Fruit fly (Drosophila melanogaster) whole organism, prepupa: Measurements from ENCODE around the gene Sse.

ENCODE experiments used
- Blimp-1 ChIP-seq: fragments of 200-800 bp; sonication (Bioruptor generic); optimal IDR thresholded peaks from 3 replicates; lab custom pipeline; 2017; ENCODE audit warnings: missing biosample characterization, missing genetic modification characterization, mild to moderate bottlenecking, moderate library complexity, missing genetic modification reagents
- CG10631 ChIP-seq: fragments of 200-800 bp; sonication (Bioruptor generic); optimal IDR thresholded peaks from 2 replicates; lab custom pipeline; 2016; ENCODE audit warnings: missing biosample characterization, missing genetic modification characterization
- CG10669 ChIP-seq: fragments of 200-800 bp; sonication (Bioruptor generic); optimal IDR thresholded peaks from 3 replicates; lab custom pipeline; 2018; ENCODE audit warnings: missing biosample characterization, mild to moderate bottlenecking, missing genetic modification characterization, moderate library complexity
- CG11294 ChIP-seq: fragments of 200-800 bp; sonication (Bioruptor generic); IDR thresholded peaks from 2 replicates; pipeline ENCODE4 v1.3.6; 2022; ENCODE audit warnings: missing biosample characterization, missing genetic modification characterization
- CG11762 ChIP-seq: fragments of 200-800 bp; sonication (Bioruptor generic); optimal IDR thresholded peaks from 3 replicates; lab custom pipeline; 2016; ENCODE audit warnings: missing biosample characterization, missing genetic modification characterization; ENCODE audit not compliant: insufficient read depth
- CG11902 ChIP-seq: fragments of 200-800 bp; sonication (Bioruptor generic); optimal IDR thresholded peaks from 3 replicates; lab custom pipeline; 2016; ENCODE audit warnings: missing biosample characterization, missing genetic modification characterization
- CG15336 ChIP-seq: fragments of 200-800 bp; sonication (Bioruptor generic); IDR thresholded peaks from 2 replicates; pipeline ENCODE4 v1.3.6; 2022; ENCODE audit warnings: missing biosample characterization, missing genetic modification characterization
- CG1621 ChIP-seq: fragments of 200-800 bp; sonication (Bioruptor generic); optimal IDR thresholded peaks from 3 replicates; lab custom pipeline; 2018; ENCODE audit warnings: missing biosample characterization, mild to moderate bottlenecking, missing genetic modification characterization
- CG16779 ChIP-seq: fragments of 200-800 bp; sonication (Bioruptor generic); optimal IDR thresholded peaks from 3 replicates; lab custom pipeline; 2017; ENCODE audit warnings: missing biosample characterization, mild to moderate bottlenecking, missing genetic modification characterization
- CG3032 ChIP-seq: fragments of 200-800 bp; optimal IDR thresholded peaks from 2 replicates; lab custom pipeline; 2019; ENCODE audit warnings: missing biosample characterization, mild to moderate bottlenecking, missing genetic modification characterization, moderate library complexity
- CG31627 ChIP-seq: fragments of 200-800 bp; sonication (Bioruptor generic); optimal IDR thresholded peaks from 3 replicates; lab custom pipeline; 2016; ENCODE audit warnings: missing biosample characterization, missing genetic modification characterization
- CG32006 ChIP-seq: fragments of 200-800 bp; sonication (Bioruptor generic); optimal IDR thresholded peaks from 3 replicates; lab custom pipeline; 2017; ENCODE audit warnings: missing biosample characterization, mild to moderate bottlenecking, missing genetic modification characterization
- CG34406 ChIP-seq: fragments of 200-800 bp; sonication (Bioruptor generic); optimal IDR thresholded peaks from 3 replicates; lab custom pipeline; 2016; ENCODE audit warnings: missing biosample characterization, missing genetic modification characterization
- CG3919 ChIP-seq: fragments of 200-800 bp; sonication (Bioruptor generic); optimal IDR thresholded peaks from 3 replicates; lab custom pipeline; 2016; ENCODE audit warnings: missing biosample characterization, missing genetic modification characterization
- CG4318 ChIP-seq: fragments of 200-800 bp; sonication (Bioruptor generic); optimal IDR thresholded peaks from 3 replicates; lab custom pipeline; 2017; ENCODE audit warnings: missing biosample characterization, mild to moderate bottlenecking, missing genetic modification characterization
- CG6792 ChIP-seq: fragments of 200-800 bp; sonication (Bioruptor generic); optimal IDR thresholded peaks from 3 replicates; lab custom pipeline; 2016; ENCODE audit warnings: missing biosample characterization, missing genetic modification characterization
- CG6808 ChIP-seq: fragments of 200-800 bp; sonication (Bioruptor generic); optimal IDR thresholded peaks from 3 replicates; lab custom pipeline; 2017; ENCODE audit warnings: missing biosample characterization, missing genetic modification characterization, mild to moderate bottlenecking, moderate library complexity, missing genetic modification reagents
- CG7368 ChIP-seq: fragments of 200-800 bp; sonication (Bioruptor generic); optimal IDR thresholded peaks from 3 replicates; lab custom pipeline; 2016; ENCODE audit warnings: missing biosample characterization, missing genetic modification characterization
- CG8119 ChIP-seq: fragments of 200-800 bp; sonication (Bioruptor generic); IDR thresholded peaks from 3 replicates; pipeline ENCODE4 v1.3.6; 2022; ENCODE audit warnings: missing biosample characterization, missing genetic modification characterization
- CG8632 ChIP-seq: fragments of 200-800 bp; sonication (Bioruptor generic); optimal IDR thresholded peaks from 3 replicates; lab custom pipeline; 2016; ENCODE audit warnings: missing biosample characterization, missing genetic modification characterization
- CG9139 ChIP-seq: fragments of 200-800 bp; sonication (Bioruptor generic); optimal IDR thresholded peaks from 3 replicates; lab custom pipeline; 2017; ENCODE audit warnings: missing biosample characterization, mild to moderate bottlenecking, missing genetic modification characterization
- Eip75B ChIP-seq: fragments of 200-800 bp; sonication (Bioruptor generic); optimal IDR thresholded peaks from 3 replicates; lab custom pipeline; 2016; ENCODE audit warnings: missing biosample characterization, missing genetic modification characterization
- Eip78C ChIP-seq: fragments of 200-800 bp; sonication (Bioruptor generic); peaks from one replicate; lab custom pipeline; 2016; ENCODE audit warnings: missing biosample characterization, missing genetic modification characterization
- Ets21C ChIP-seq: fragments of 200-800 bp; sonication (Bioruptor generic); optimal IDR thresholded peaks from 3 replicates; lab custom pipeline; 2016; ENCODE audit warnings: missing biosample characterization, missing genetic modification characterization
- Ets96B ChIP-seq: fragments of 200-800 bp; optimal IDR thresholded peaks from 2 replicates; lab custom pipeline; 2019; ENCODE audit warnings: missing biosample characterization, mild to moderate bottlenecking, missing genetic modification characterization, moderate library complexity
- Gug ChIP-seq: fragments of 200-800 bp; sonication (Bioruptor generic); IDR thresholded peaks from 2 replicates; pipeline ENCODE4 v1.3.6; 2022; ENCODE audit warnings: missing biosample characterization, missing genetic modification characterization
- Hr38 ChIP-seq: sonication (Bioruptor generic); optimal IDR thresholded peaks from 2 replicates; lab custom pipeline; 2016; ENCODE audit warnings: missing biosample characterization, missing genetic modification characterization
- Hr4 ChIP-seq: fragments of 200-800 bp; sonication (Bioruptor generic); optimal IDR thresholded peaks from 3 replicates; lab custom pipeline; 2016; ENCODE audit warnings: missing biosample characterization, missing genetic modification characterization
- Lpt ChIP-seq: fragments of 200-800 bp; sonication (Bioruptor generic); optimal IDR thresholded peaks from 3 replicates; lab custom pipeline; 2016; ENCODE audit warnings: missing biosample characterization, missing genetic modification characterization
- Met ChIP-seq: fragments of 200-800 bp; sonication (Bioruptor generic); optimal IDR thresholded peaks from 3 replicates; lab custom pipeline; 2016; ENCODE audit warnings: missing biosample characterization, missing genetic modification characterization
- Smox ChIP-seq: fragments of 200-800 bp; sonication (Bioruptor generic); optimal IDR thresholded peaks from 3 replicates; lab custom pipeline; 2016; ENCODE audit warnings: missing biosample characterization, missing genetic modification characterization
- Sox102F ChIP-seq: fragments of 200-800 bp; sonication (Bioruptor generic); optimal IDR thresholded peaks from 2 replicates; lab custom pipeline; 2016; ENCODE audit warnings: missing biosample characterization, mild to moderate bottlenecking, missing genetic modification characterization
- Sox15 ChIP-seq: fragments of 200-800 bp; sonication (Bioruptor generic); optimal IDR thresholded peaks from 3 replicates; lab custom pipeline; 2016; ENCODE audit warnings: missing biosample characterization, missing genetic modification characterization
- achi ChIP-seq: fragments of 200-800 bp; sonication (Bioruptor generic); optimal IDR thresholded peaks from 3 replicates; lab custom pipeline; 2016; ENCODE audit warnings: missing biosample characterization, missing genetic modification characterization
- cyc ChIP-seq: fragments of 200-800 bp; sonication (Bioruptor generic); optimal IDR thresholded peaks from 3 replicates; lab custom pipeline; 2016; ENCODE audit warnings: missing biosample characterization, missing genetic modification characterization
- dac ChIP-seq: fragments of 200-800 bp; sonication (Bioruptor generic); optimal IDR thresholded peaks from 2 replicates; lab custom pipeline; 2017; ENCODE audit warnings: missing biosample characterization, mild to moderate bottlenecking, missing genetic modification characterization
- dsx ChIP-seq: fragments of 200-800 bp; optimal IDR thresholded peaks from 3 replicates; lab custom pipeline; 2019; ENCODE audit warnings: missing biosample characterization, mild to moderate bottlenecking, missing genetic modification characterization, moderate library complexity; ENCODE audit not compliant: poor library complexity, severe bottlenecking
- esn ChIP-seq: fragments of 200-800 bp; sonication (Bioruptor generic); optimal IDR thresholded peaks from 2 replicates; lab custom pipeline; 2016; ENCODE audit warnings: missing biosample characterization, mild to moderate bottlenecking, missing genetic modification characterization, moderate library complexity
- fd59A ChIP-seq: fragments of 200-800 bp; sonication (Bioruptor generic); optimal IDR thresholded peaks from 2 replicates; lab custom pipeline; 2017; ENCODE audit warnings: missing biosample characterization, mild to moderate bottlenecking, missing genetic modification characterization, missing genetic modification reagents
- fd85E ChIP-seq: fragments of 200-800 bp; sonication (Bioruptor generic); optimal IDR thresholded peaks from 3 replicates; lab custom pipeline; 2016; ENCODE audit warnings: missing biosample characterization, missing genetic modification characterization
- fkh ChIP-seq: fragments of 200-800 bp; sonication (Bioruptor generic); optimal IDR thresholded peaks from 3 replicates; lab custom pipeline; 2017; ENCODE audit warnings: missing biosample characterization, mild to moderate bottlenecking, missing genetic modification characterization, moderate library complexity
- lz ChIP-seq: fragments of 200-800 bp; sonication (Bioruptor generic); optimal IDR thresholded peaks from 3 replicates; lab custom pipeline; 2016; ENCODE audit warnings: missing biosample characterization, missing genetic modification characterization
- net ChIP-seq: fragments of 200-800 bp; sonication (Bioruptor generic); optimal IDR thresholded peaks from 3 replicates; lab custom pipeline; 2016; ENCODE audit warnings: missing biosample characterization, missing genetic modification characterization
- pdm3 ChIP-seq: fragments of 200-800 bp; sonication (Bioruptor generic); optimal IDR thresholded peaks from 3 replicates; lab custom pipeline; 2016; ENCODE audit warnings: missing biosample characterization, missing genetic modification characterization
- salr ChIP-seq, 2 experiments: fragments of 200-800 bp; sonication (Bioruptor generic); optimal IDR thresholded peaks; 3 replicates each; lab custom pipeline; 2016 to 2018; ENCODE audit warnings: missing biosample characterization in 2 of 2, missing genetic modification characterization in 2 of 2, mild to moderate bottlenecking in 1 of 2
- spab ChIP-seq: fragments of 200-800 bp; sonication (Bioruptor generic); optimal IDR thresholded peaks from 2 replicates; lab custom pipeline; 2017; ENCODE audit warnings: missing biosample characterization, mild to moderate bottlenecking, missing genetic modification characterization, missing genetic modification reagents
- ss ChIP-seq, 2 experiments: fragments of 200-800 bp; sonication (Bioruptor generic); optimal IDR thresholded peaks; 2 replicates in 1 of 2; 3 replicates in 1 of 2; lab custom pipeline; 2017 to 2018; ENCODE audit warnings: mild to moderate bottlenecking in 2 of 2, missing biosample characterization in 2 of 2, missing genetic modification characterization in 2 of 2, moderate library complexity in 1 of 2
- svp ChIP-seq: fragments of 200-800 bp; sonication (Bioruptor generic); peaks from one replicate; lab custom pipeline; 2016; ENCODE audit warnings: missing biosample characterization, missing genetic modification characterization
- topi ChIP-seq: fragments of 200-800 bp; sonication (Bioruptor generic); optimal IDR thresholded peaks from 3 replicates; lab custom pipeline; 2016; ENCODE audit warnings: missing biosample characterization, missing genetic modification characterization
- vri ChIP-seq: fragments of 200-800 bp; sonication (Bioruptor generic); optimal IDR thresholded peaks from 3 replicates; lab custom pipeline; 2016; ENCODE audit warnings: missing biosample characterization, mild to moderate bottlenecking, missing genetic modification characterization

The Sse gene

dm6 chr3L:5633247-5634187 is 28.5 kb downstream of the Sse start:
- peak; percentile 56 for TF ChIP-seq lz (GFP tag; lab: Kevin White, UChicago)
- TF ChIP-seq Smox, result no peak
- TF ChIP-seq Eip75B (GFP tag; lab: Kevin White, UChicago), result peak; percentile 67
- TF ChIP-seq Gug (GFP tag; lab: Robert Waterston, UW), result peak; percentile 45; the same call in 1 of the 2 replicates
- no peak for TF ChIP-seq Hr4 (GFP tag; lab: Kevin White, UChicago)
- no peak for TF ChIP-seq CG8119 (GFP tag; lab: Robert Waterston, UW)
- peak; percentile 12 for TF ChIP-seq CG16779 (tag; lab: Kevin White, UChicago)
- TF ChIP-seq ss (GFP tag; optimal IDR thresholded peaks at IDR 0.05; lab: Kevin White, UChicago), result peak in 1 of 2 experiments; percentile 14
- no peak for TF ChIP-seq dac (GFP tag; lab: Kevin White, UChicago)
- TF ChIP-seq fd85E (GFP tag; lab: Kevin White, UChicago), result no peak
- peak; percentile 38 for TF ChIP-seq CG10669 (GFP tag; lab: Kevin White, UChicago)
- TF ChIP-seq Ets96B, result peak; percentile 70
- TF ChIP-seq CG11294, result no peak
- TF ChIP-seq Sox102F (GFP tag; lab: Kevin White, UChicago), result no peak
- TF ChIP-seq CG11762 (GFP tag; lab: Kevin White, UChicago), result peak; percentile 36
- TF ChIP-seq Ets21C (GFP tag; lab: Kevin White, UChicago), result no peak
- no peak for TF ChIP-seq Met (GFP tag; lab: Kevin White, UChicago)
- TF ChIP-seq CG31627 (GFP tag; lab: Kevin White, UChicago), result peak; percentile 4
- peak; percentile 62 for TF ChIP-seq esn (GFP tag; lab: Kevin White, UChicago)
- TF ChIP-seq CG34406, result no peak
- TF ChIP-seq Hr38 (GFP tag; lab: Kevin White, UChicago), result no peak
- peak; percentile 61 for TF ChIP-seq cyc (GFP tag; lab: Kevin White, UChicago)
- peak; percentile 80 for TF ChIP-seq CG3919
- TF ChIP-seq CG8632 (GFP tag; lab: Kevin White, UChicago), result no peak
- peak; percentile 35 for TF ChIP-seq CG6808 (GFP tag; lab: Kevin White, UChicago)
- TF ChIP-seq CG11902 (GFP tag; lab: Kevin White, UChicago), result no peak
- TF ChIP-seq Lpt (GFP tag; lab: Kevin White, UChicago), result no peak
- TF ChIP-seq svp, result no peak
- TF ChIP-seq spab (GFP tag; lab: Kevin White, UChicago), result peak; percentile 31
- TF ChIP-seq Sox15 (GFP tag; lab: Kevin White, UChicago), result no peak
- peak; percentile 24 for TF ChIP-seq achi (GFP tag; lab: Kevin White, UChicago)
- peak; percentile 17 for TF ChIP-seq pdm3 (GFP tag; lab: Kevin White, UChicago)
- peak in 1 of 2 experiments; percentile 49 for TF ChIP-seq salr (GFP tag; optimal IDR thresholded peaks at IDR 0.05; lab: Kevin White, UChicago)
- peak; percentile 83 for TF ChIP-seq CG10631 (GFP tag; lab: Kevin White, UChicago)
- TF ChIP-seq net (GFP tag; lab: Kevin White, UChicago), result no peak
- peak; percentile 49 for TF ChIP-seq topi (GFP tag; lab: Kevin White, UChicago)
- no peak for TF ChIP-seq Blimp-1
- TF ChIP-seq Eip78C, result peak; percentile 48
- no peak for TF ChIP-seq CG32006 (GFP tag; lab: Kevin White, UChicago)
- peak; percentile 31 for TF ChIP-seq fd59A
- TF ChIP-seq dsx, result no peak
- TF ChIP-seq fkh, result no peak
- TF ChIP-seq CG6792 (GFP tag; lab: Kevin White, UChicago), result peak; percentile 45
- TF ChIP-seq CG9139 (GFP tag; lab: Kevin White, UChicago), result no peak
- TF ChIP-seq CG15336 (GFP tag; lab: Robert Waterston, UW), result no peak
- no peak for TF ChIP-seq CG4318 (GFP tag; lab: Kevin White, UChicago)
- peak; percentile 61 for TF ChIP-seq CG3032 (tag; lab: Kevin White, UChicago)
- TF ChIP-seq CG7368 (GFP tag; lab: Kevin White, UChicago), result peak; percentile 13
- TF ChIP-seq vri, result peak; percentile 32
- no peak for TF ChIP-seq CG1621
